Worm (Caenorhabditis elegans): ENCODE data around the gene DC2.5.

ce11 chrV:254591-254990, 42.0 kb upstream of the DC2.5 start, which contains the start of gene str-121:
- no peak for TF ChIP-seq tab-1 (GFP tag; IDR thresholded peaks at IDR 0.05)
- TF ChIP-seq cog-1 (tag; optimal IDR thresholded peaks at IDR 0.05): no peak
